Worm (Caenorhabditis elegans) whole organism, L3 larva: ENCODE data around the gene daao-1.

Experiments
- ama-1 ChIP-seq: fragments of 150-350 bp; optimal IDR thresholded peaks from 2 replicates; lab custom pipeline; 2018
- lin-39 ChIP-seq: fragments of 150-350 bp; optimal IDR thresholded peaks from 2 replicates; lab custom pipeline; 2018; ENCODE audit warnings: missing biosample characterization, missing genetic modification reagents, missing genetic modification characterization

DNA sequence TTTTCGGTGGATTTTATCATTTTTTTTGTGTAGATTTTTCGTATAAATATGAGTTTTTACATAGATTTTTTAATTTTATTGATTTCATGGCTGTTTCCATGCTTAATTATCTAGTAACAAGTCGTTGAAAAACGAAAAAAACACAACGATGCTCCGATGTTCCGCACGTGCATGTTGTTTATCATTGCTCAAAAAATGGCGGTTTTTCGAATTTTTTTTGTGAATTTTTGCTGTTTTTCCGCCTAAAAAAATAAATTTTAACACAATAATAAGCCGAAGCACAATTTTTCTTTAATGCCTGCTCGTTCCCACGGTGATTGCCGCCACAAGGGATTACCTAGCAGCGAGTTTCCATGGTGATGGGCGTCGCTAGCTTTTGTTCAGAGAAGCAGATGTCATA, 28.1 kb downstream of the daao-1 start:
- TF ChIP-seq ama-1 (lab: Kevin White, UChicago) (no peak), lin-39 (tag; lab: Kevin White, UChicago) (no peak)
